Worm (Caenorhabditis elegans): ENCODE data around the gene srt-50.

DNA sequence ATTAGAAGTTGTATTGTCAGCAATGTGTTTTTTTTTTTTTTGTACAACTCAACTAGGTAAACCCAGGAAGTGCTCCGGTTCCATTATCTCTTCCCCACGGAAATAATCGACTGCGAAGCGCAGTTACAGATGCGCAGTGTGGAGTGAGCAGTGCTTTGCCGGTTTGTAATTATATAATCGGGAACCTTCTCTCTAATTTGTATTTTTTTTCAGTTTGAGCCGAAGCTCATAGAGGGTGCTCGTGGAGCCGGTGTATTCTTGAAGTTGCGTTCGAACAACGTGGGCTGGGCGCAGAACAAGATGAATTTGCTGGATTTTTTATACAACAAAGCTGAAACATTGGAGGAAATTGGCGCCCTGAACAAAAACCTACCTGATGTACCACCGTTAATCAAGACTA is 16.5 kb upstream of the srt-50 start, which contains the start of gene Y41E3.13:
- TF ChIP-seq mdl-1 (tag; optimal IDR thresholded peaks at IDR 0.05): no peak
- no peak for TF ChIP-seq aly-2 (tag; optimal IDR thresholded peaks at IDR 0.05)

Data from whole organism, L3 larva.